Worm (Caenorhabditis elegans) whole organism, mixed stage, embryonic: ENCODE measurements around the gene C01G10.1.

Experiments used
- M03D4.4 ChIP-seq: sonication (generic microtip); optimal IDR thresholded peaks from 2 replicates; lab custom pipeline; 2017; ENCODE audit warnings: mild to moderate bottlenecking, missing genetic modification characterization, missing compliant biosample characterization
- bed-3 ChIP-seq: fragments of 200-800 bp; sonication (Bioruptor generic); optimal IDR thresholded peaks from 3 replicates; lab custom pipeline; 2018; ENCODE audit warnings: mild to moderate bottlenecking, missing genetic modification characterization, moderate library complexity, missing compliant biosample characterization
- blmp-1 ChIP-seq: fragments of 150-350 bp; optimal IDR thresholded peaks from 2 replicates; lab custom pipeline; 2014; ENCODE audit warnings: missing biosample characterization, missing genetic modification characterization
- ceh-39 ChIP-seq: fragments of 150-350 bp; optimal IDR thresholded peaks from 2 replicates; lab custom pipeline; 2014; ENCODE audit warnings: missing biosample characterization, missing genetic modification characterization
- ceh-43 ChIP-seq: fragments of 200-800 bp; sonication (Bioruptor generic); optimal IDR thresholded peaks from 2 replicates; lab custom pipeline; 2018; ENCODE audit warnings: mild to moderate bottlenecking, missing genetic modification characterization, moderate library complexity, missing compliant biosample characterization
- ceh-83 ChIP-seq: fragments of 200-800 bp; sonication (Bioruptor generic); optimal IDR thresholded peaks from 2 replicates; lab custom pipeline; 2018; ENCODE audit warnings: mild to moderate bottlenecking, missing genetic modification characterization, missing compliant biosample characterization
- ces-1 ChIP-seq: fragments of 150-350 bp; optimal IDR thresholded peaks from 2 replicates; lab custom pipeline; 2014; ENCODE audit warnings: missing biosample characterization, missing genetic modification reagents, missing genetic modification characterization
- cnd-1 ChIP-seq: fragments of 200-800 bp; sonication (Bioruptor generic); optimal IDR thresholded peaks from 2 replicates; lab custom pipeline; 2018; ENCODE audit warnings: mild to moderate bottlenecking, missing genetic modification characterization, missing compliant biosample characterization
- drap-1 ChIP-seq: fragments of 200-800 bp; sonication (Bioruptor generic); optimal IDR thresholded peaks from 3 replicates; lab custom pipeline; 2018; ENCODE audit warnings: mild to moderate bottlenecking, missing genetic modification characterization, missing compliant biosample characterization
- elt-1 ChIP-seq: sonication (generic microtip); optimal IDR thresholded peaks from 2 replicates; lab custom pipeline; 2017; ENCODE audit warnings: missing genetic modification characterization, mild to moderate bottlenecking, missing compliant biosample characterization, antibody characterized with exemption, moderate library complexity, borderline replicate concordance; ENCODE audit not compliant: insufficient read depth
- elt-3 ChIP-seq: fragments of 150-350 bp; optimal IDR thresholded peaks from 2 replicates; lab custom pipeline; 2014; ENCODE audit warnings: missing biosample characterization, missing genetic modification characterization
- flh-1 ChIP-seq: fragments of 200-800 bp; sonication (Bioruptor generic); optimal IDR thresholded peaks from 2 replicates; lab custom pipeline; 2018; ENCODE audit warnings: mild to moderate bottlenecking, missing genetic modification characterization, moderate library complexity, missing compliant biosample characterization
- ham-2 ChIP-seq: fragments of 200-800 bp; sonication (Bioruptor generic); optimal IDR thresholded peaks from 2 replicates; lab custom pipeline; 2018; ENCODE audit warnings: mild to moderate bottlenecking, missing genetic modification characterization, missing compliant biosample characterization
- hlh-1 ChIP-seq: fragments of 150-350 bp; optimal IDR thresholded peaks from 2 replicates; lab custom pipeline; 2014; ENCODE audit warnings: missing biosample characterization, missing genetic modification reagents, missing genetic modification characterization
- lin-13 ChIP-seq: fragments of 150-350 bp; optimal IDR thresholded peaks from 2 replicates; lab custom pipeline; 2014; ENCODE audit warnings: missing biosample characterization, missing genetic modification characterization
- lin-32 ChIP-seq: fragments of 200-800 bp; sonication (Bioruptor generic); optimal IDR thresholded peaks from 2 replicates; lab custom pipeline; 2018; ENCODE audit warnings: mild to moderate bottlenecking, missing genetic modification characterization, missing compliant biosample characterization
- lsy-2 ChIP-seq: fragments of 150-350 bp; optimal IDR thresholded peaks from 2 replicates; lab custom pipeline; 2014; ENCODE audit warnings: missing biosample characterization, missing genetic modification characterization
- mab-5 ChIP-seq: fragments of 150-350 bp; optimal IDR thresholded peaks from 2 replicates; lab custom pipeline; 2014; ENCODE audit warnings: missing biosample characterization, missing genetic modification characterization
- mep-1 ChIP-seq: fragments of 150-350 bp; optimal IDR thresholded peaks from 2 replicates; lab custom pipeline; 2017; ENCODE audit warnings: missing biosample characterization, missing genetic modification reagents, missing genetic modification characterization, inconsistent platforms
- mls-2 ChIP-seq: sonication (generic microtip); optimal IDR thresholded peaks from 2 replicates; lab custom pipeline; 2016; ENCODE audit warnings: mild to moderate bottlenecking, missing genetic modification characterization, moderate library complexity, missing compliant biosample characterization
- nhr-12 ChIP-seq: fragments of 150-350 bp; optimal IDR thresholded peaks from 2 replicates; lab custom pipeline; 2014; ENCODE audit warnings: missing biosample characterization, missing genetic modification characterization
- nhr-2 ChIP-seq: fragments of 150-350 bp; optimal IDR thresholded peaks from 2 replicates; lab custom pipeline; 2014; ENCODE audit warnings: missing biosample characterization, missing genetic modification characterization
- nhr-237 ChIP-seq: fragments of 150-350 bp; optimal IDR thresholded peaks from 2 replicates; lab custom pipeline; 2014; ENCODE audit warnings: missing biosample characterization, missing genetic modification characterization
- nhr-28 ChIP-seq: fragments of 150-350 bp; optimal IDR thresholded peaks from 2 replicates; lab custom pipeline; 2014; ENCODE audit warnings: missing biosample characterization, missing genetic modification characterization
- nhr-76 ChIP-seq: sonication (generic microtip); optimal IDR thresholded peaks from 2 replicates; lab custom pipeline; 2017; ENCODE audit warnings: missing biosample characterization, missing genetic modification characterization
- pha-4 ChIP-seq: fragments of 150-350 bp; optimal IDR thresholded peaks from 2 replicates; lab custom pipeline; 2018; ENCODE audit warnings: missing biosample characterization, missing genetic modification reagents, missing genetic modification characterization
- sem-2 ChIP-seq: fragments of 200-800 bp; sonication (Bioruptor generic); optimal IDR thresholded peaks from 2 replicates; lab custom pipeline; 2018; ENCODE audit warnings: mild to moderate bottlenecking, missing genetic modification characterization, missing compliant biosample characterization
- snpc-4 ChIP-seq: fragments of 150-350 bp; optimal IDR thresholded peaks from 2 replicates; lab custom pipeline; 2014; ENCODE audit warnings: missing biosample characterization, missing genetic modification characterization
- sptf-1 ChIP-seq: sonication (generic microtip); optimal IDR thresholded peaks from 2 replicates; lab custom pipeline; 2017; ENCODE audit warnings: mild to moderate bottlenecking, missing genetic modification characterization, moderate library complexity, missing compliant biosample characterization
- tbx-8 ChIP-seq: fragments of 200-800 bp; sonication (Bioruptor generic); optimal IDR thresholded peaks from 2 replicates; lab custom pipeline; 2018; ENCODE audit warnings: mild to moderate bottlenecking, missing genetic modification characterization, moderate library complexity, missing compliant biosample characterization
- unc-120 ChIP-seq: sonication (generic microtip); optimal IDR thresholded peaks from 2 replicates; lab custom pipeline; 2017; ENCODE audit warnings: missing genetic modification characterization, missing compliant biosample characterization; ENCODE audit not compliant: poor library complexity, severe bottlenecking
- unc-39 ChIP-seq: fragments of 150-350 bp; optimal IDR thresholded peaks from 2 replicates; lab custom pipeline; 2014; ENCODE audit warnings: missing biosample characterization, missing genetic modification characterization
- unc-62 ChIP-seq: fragments of 150-350 bp; optimal IDR thresholded peaks from 2 replicates; lab custom pipeline; 2014; ENCODE audit warnings: missing biosample characterization, missing genetic modification reagents, missing genetic modification characterization
- zip-8 ChIP-seq: fragments of 150-350 bp; optimal IDR thresholded peaks from 2 replicates; lab custom pipeline; 2014; ENCODE audit warnings: missing biosample characterization, missing genetic modification characterization
- ztf-11 ChIP-seq: fragments of 150-350 bp; optimal IDR thresholded peaks from 2 replicates; lab custom pipeline; 2014; ENCODE audit warnings: missing biosample characterization, missing genetic modification characterization

The C01G10.1 gene

DNA sequence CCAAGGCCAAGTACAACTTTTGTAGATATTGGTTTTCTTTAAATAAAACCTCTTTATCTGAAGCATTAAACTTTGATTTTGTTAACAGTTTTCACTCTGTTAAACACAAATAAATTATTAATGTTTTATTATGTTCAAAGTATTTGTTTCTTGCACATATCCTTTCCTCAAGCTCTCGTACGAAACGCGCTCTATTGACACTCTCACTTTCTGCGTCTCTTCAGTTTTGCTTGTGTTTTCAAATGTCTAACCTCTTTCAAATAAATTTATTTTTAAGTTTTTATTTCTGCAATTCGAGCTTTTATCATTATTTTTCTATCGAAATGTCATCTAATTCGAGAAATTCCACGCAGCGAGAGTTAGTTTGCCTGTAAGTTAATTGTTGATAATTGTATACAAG is 44.3 kb downstream of the C01G10.1 start, which contains the start of gene K08F9.4:
Gene K08F9.4 (plus strand): TSS at position 222 of the 400 bp plus-strand sequence.
- TF ChIP-seq nhr-237 (no peak), nhr-76 (tag; lab: Kevin White, UChicago) (no peak), mep-1 (tag; lab: Kevin White, UChicago) (peak; percentile 63), nhr-28 (tag; lab: Kevin White, UChicago) (no peak), elt-1 (no peak), pha-4 (tag; lab: Kevin White, UChicago) (peak; percentile 73), sem-2 (no peak), hlh-1 (tag; lab: Kevin White, UChicago) (peak; percentile 2), blmp-1 (tag; lab: Kevin White, UChicago) (peak; percentile 98), ceh-83 (GFP tag; lab: Kevin White, UChicago) (no peak), nhr-2 (tag; lab: Kevin White, UChicago) (no peak), bed-3 (no peak), sptf-1 (tag; lab: Kevin White, UChicago) (no peak), ham-2 (no peak), elt-3 (no peak), M03D4.4 (tag; lab: Kevin White, UChicago) (no peak), zip-8 (tag; lab: Kevin White, UChicago) (no peak), snpc-4 (tag; lab: Kevin White, UChicago) (no peak), drap-1 (GFP tag; lab: Kevin White, UChicago) (no peak), nhr-12 (tag; lab: Kevin White, UChicago) (no peak), lin-13 (tag; lab: Kevin White, UChicago) (no peak), mls-2 (tag; lab: Kevin White, UChicago) (no peak), mab-5 (tag; lab: Kevin White, UChicago) (no peak), lsy-2 (peak; percentile 55), ztf-11 (tag; lab: Kevin White, UChicago) (no peak), unc-62 (GFP tag; lab: Kevin White, UChicago) (no peak), tbx-8 (GFP tag; lab: Kevin White, UChicago) (no peak), cnd-1 (no peak), flh-1 (no peak), ceh-43 (GFP tag; lab: Kevin White, UChicago) (no peak), ces-1 (GFP tag; lab: Kevin White, UChicago) (peak; percentile 59), unc-39 (tag; lab: Kevin White, UChicago) (no peak), ceh-39 (tag; lab: Kevin White, UChicago) (no peak), lin-32 (GFP tag; lab: Kevin White, UChicago) (no peak), unc-120 (tag; lab: Kevin White, UChicago) (no peak)

- TF ChIP-seq nhr-2 (tag; lab: Kevin White, UChicago) (no peak), ceh-43 (GFP tag; lab: Kevin White, UChicago) (no peak), nhr-237 (no peak), mls-2 (tag; lab: Kevin White, UChicago) (no peak), lin-32 (GFP tag; lab: Kevin White, UChicago) (no peak), tbx-8 (GFP tag; lab: Kevin White, UChicago) (no peak), mab-5 (tag; lab: Kevin White, UChicago) (no peak), unc-62 (GFP tag; lab: Kevin White, UChicago) (no peak), hlh-1 (tag; lab: Kevin White, UChicago) (no peak)
Observed at ce11 chrV:15147776-15148175, 48.2 kb downstream of the C01G10.1 start, which contains the start of gene T09F5.20. Gene T09F5.20 (minus strand): TSS chrV:15147876.

DNA sequence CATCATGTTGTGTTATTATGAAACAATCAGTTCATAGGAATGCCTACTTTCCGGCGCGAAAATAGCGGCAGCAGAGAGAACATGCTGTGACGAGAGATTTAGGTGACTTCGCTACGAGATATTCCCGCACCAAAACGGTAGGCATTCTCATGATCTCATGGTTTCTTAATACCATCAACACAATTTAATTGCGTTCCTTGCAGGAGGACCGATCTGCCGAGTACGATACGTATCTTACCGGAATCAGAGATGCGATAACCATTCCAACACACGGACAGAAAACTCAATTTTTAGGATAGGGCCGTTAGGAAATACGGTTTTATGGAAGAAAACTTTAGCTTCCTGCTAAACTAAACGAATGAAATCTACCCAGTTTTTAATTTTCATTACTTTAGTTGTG is 49.3 kb downstream of the C01G10.1 start, which contains the start of gene T09F5.1:
Gene T09F5.1 (plus strand): TSS at position 301 of the 400 bp plus-strand sequence.
- TF ChIP-seq nhr-76 (tag; lab: Kevin White, UChicago) (no peak), elt-1 (peak; percentile 60)

DNA sequence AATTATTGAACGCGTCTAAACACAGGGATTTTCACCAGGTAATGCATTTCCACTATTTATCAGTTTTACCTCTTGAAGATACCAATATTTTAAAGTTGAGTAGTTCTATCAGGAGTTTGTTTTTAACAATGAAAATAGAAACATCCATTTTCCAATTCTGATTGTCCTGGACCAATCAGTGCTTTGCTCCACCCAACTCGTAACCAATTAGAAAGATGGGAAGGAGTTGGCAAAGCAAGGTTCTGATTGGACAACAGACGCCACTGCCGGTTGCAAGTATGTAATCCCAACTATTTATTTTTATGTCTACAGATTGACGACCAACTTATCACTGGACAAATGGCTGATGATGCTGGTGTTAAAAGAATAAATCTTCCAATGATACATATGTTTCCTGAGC is 50.6 kb downstream of the C01G10.1 start:
- TF ChIP-seq ceh-83 (GFP tag; lab: Kevin White, UChicago), result no peak
- no peak for TF ChIP-seq elt-1
- no peak for TF ChIP-seq nhr-12 (tag; lab: Kevin White, UChicago)
- no peak for TF ChIP-seq hlh-1 (tag; lab: Kevin White, UChicago)
- TF ChIP-seq nhr-2 (tag; lab: Kevin White, UChicago), result no peak
- no peak for TF ChIP-seq unc-120 (tag; lab: Kevin White, UChicago)
- no peak for TF ChIP-seq ceh-43 (GFP tag; lab: Kevin White, UChicago)
- TF ChIP-seq unc-39 (tag; lab: Kevin White, UChicago), result no peak
- no peak for TF ChIP-seq mls-2 (tag; lab: Kevin White, UChicago)
- TF ChIP-seq flh-1, result no peak
- TF ChIP-seq, all 35 proteins: peak for 0
